Fruit fly (Drosophila melanogaster): Measurements from ENCODE around the gene Schip1.
A peak's percentile ranks its signal among the peaks of the same experiment; 100 is the strongest.

The Schip1 gene

dm6 chr2L:10305538-10306147 lies 25.3 kb downstream of the Schip1 start:
- TF ChIP-seq jim (GFP tag; optimal IDR thresholded peaks at IDR 0.05) (no peak), Rel (GFP tag; optimal IDR thresholded peaks at IDR 0.05) (no peak), Rel (tag; optimal IDR thresholded peaks at IDR 0.05) (peak; percentile 92)

dm6 chr2L:10303786-10304185 lies 27.1 kb downstream of the Schip1 start, which contains the start of gene nmd:
TSS of gene nmd (minus strand) at chr2L:10303947.
- TF ChIP-seq woc (GFP tag; optimal IDR thresholded peaks at IDR 0.05): peak; percentile 69
- no peak for TF ChIP-seq Rel (GFP tag; optimal IDR thresholded peaks at IDR 0.05)
- peak; percentile 70 for TF ChIP-seq Rel (tag; optimal IDR thresholded peaks at IDR 0.05)
- TF ChIP-seq CG32264 (GFP tag; optimal IDR thresholded peaks at IDR 0.05): no peak
- TF ChIP-seq rgr (GFP tag; optimal IDR thresholded peaks at IDR 0.05): no peak
- no peak for TF ChIP-seq Vsx2 (GFP tag; optimal IDR thresholded peaks at IDR 0.05; ENCODE audit: partially characterized antibody)
- TF ChIP-seq br (GFP tag; optimal IDR thresholded peaks at IDR 0.05): no peak
- peak; percentile 21 for TF ChIP-seq HLH106 (tag; optimal IDR thresholded peaks at IDR 0.05)
- no peak for TF ChIP-seq dl (GFP tag; optimal IDR thresholded peaks at IDR 0.05; ENCODE audit: insufficient read depth in 1 of 2, partially characterized antibody in 2 of 2)
- TF ChIP-seq Sp1 (GFP tag; optimal IDR thresholded peaks at IDR 0.05): no peak

DNA sequence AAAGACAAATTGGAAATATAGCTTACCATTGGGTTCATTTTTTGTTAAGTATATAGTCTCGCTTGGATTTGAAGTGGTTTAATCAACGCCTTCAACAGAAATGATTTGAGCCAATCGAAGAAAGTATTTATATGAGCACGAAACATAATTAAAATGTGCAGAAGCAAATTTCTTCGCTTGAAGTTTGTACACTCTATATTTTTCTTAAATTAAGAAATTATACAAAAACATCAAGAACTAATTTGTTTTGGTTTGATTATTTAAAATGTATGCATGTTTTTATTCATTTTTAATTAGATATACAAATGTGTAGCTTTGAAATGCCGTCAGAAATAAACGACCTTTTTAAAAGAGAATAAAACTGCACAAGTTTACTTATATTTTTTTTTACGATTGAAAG lies 29.0 kb downstream of the Schip1 start, which contains the start of gene CG13138:
Gene CG13138 (minus strand): TSS at position 101 of the 400 bp plus-strand sequence.
- TF ChIP-seq dmrt93B (GFP tag; optimal IDR thresholded peaks at IDR 0.05) (no peak), Vsx2 (GFP tag; optimal IDR thresholded peaks at IDR 0.05; ENCODE audit: partially characterized antibody) (no peak), Dif (GFP tag; optimal IDR thresholded peaks at IDR 0.05; ENCODE audit: partially characterized antibody) (no peak), dl (GFP tag; optimal IDR thresholded peaks at IDR 0.05; ENCODE audit: insufficient read depth in 1 of 2, partially characterized antibody in 2 of 2) (no peak), brk (GFP tag; optimal IDR thresholded peaks at IDR 0.05) (no peak), N (GFP tag; optimal IDR thresholded peaks at IDR 0.05) (no peak)

DNA sequence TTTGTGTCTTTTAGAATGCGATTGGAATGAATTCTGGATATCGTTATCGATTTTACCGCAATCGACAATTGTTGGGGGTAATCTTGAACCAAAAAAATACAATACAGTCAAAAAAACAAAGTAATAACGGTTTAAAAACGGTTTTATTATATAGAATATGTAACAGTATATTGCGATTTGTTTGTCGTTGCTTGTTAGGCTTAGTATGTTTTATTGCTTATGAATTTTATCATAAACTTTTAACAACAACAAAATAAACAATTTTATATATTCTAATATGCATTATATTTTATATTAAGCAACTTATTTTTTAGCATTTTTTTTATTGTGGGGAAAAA lies 31.1 kb downstream of the Schip1 start, which contains the start of gene CYLD:
Gene CYLD (minus strand): TSS at position 38 of the 338 bp plus-strand sequence.
- no peak for TF ChIP-seq fru (GFP tag; optimal IDR thresholded peaks at IDR 0.05)
- TF ChIP-seq dsf (GFP tag; optimal IDR thresholded peaks at IDR 0.05; ENCODE audit: borderline replicate concordance): no peak
- no peak for TF ChIP-seq CrebA (GFP tag; optimal IDR thresholded peaks at IDR 0.05; ENCODE audit: borderline replicate concordance)
- no peak for TF ChIP-seq Mio (GFP tag; optimal IDR thresholded peaks at IDR 0.05)
- peak; percentile 34 for TF ChIP-seq CG9705 (GFP tag; optimal IDR thresholded peaks at IDR 0.05)
- no peak for TF ChIP-seq dl (GFP tag; optimal IDR thresholded peaks at IDR 0.05; ENCODE audit: insufficient read depth in 1 of 2, partially characterized antibody in 2 of 2)
- peak; percentile 56 for TF ChIP-seq Jra (GFP tag; optimal IDR thresholded peaks at IDR 0.05)
- no peak for TF ChIP-seq Sp1 (GFP tag; optimal IDR thresholded peaks at IDR 0.05)
- TF ChIP-seq Hnf4 (GFP tag; optimal IDR thresholded peaks at IDR 0.05): peak; percentile 70
- TF ChIP-seq br (GFP tag; optimal IDR thresholded peaks at IDR 0.05): no peak
- TF ChIP-seq N (GFP tag; optimal IDR thresholded peaks at IDR 0.05): no peak
- TF ChIP-seq dmrt93B (GFP tag; optimal IDR thresholded peaks at IDR 0.05): no peak
- TF ChIP-seq Hr78 (GFP tag; optimal IDR thresholded peaks at IDR 0.05): no peak
- no peak for TF ChIP-seq h (GFP tag; optimal IDR thresholded peaks at IDR 0.05)
- TF ChIP-seq pan (optimal IDR thresholded peaks at IDR 0.05): no peak
- peak; percentile 64 for TF ChIP-seq rgr (GFP tag; optimal IDR thresholded peaks at IDR 0.05)
- peak; percentile 60 for TF ChIP-seq HLH106 (tag; optimal IDR thresholded peaks at IDR 0.05)
- TF ChIP-seq usp (GFP tag; optimal IDR thresholded peaks at IDR 0.05): no peak
- no peak for TF ChIP-seq Hr83 (GFP tag; optimal IDR thresholded peaks at IDR 0.05; ENCODE audit: poor library complexity, severe bottlenecking)
- TF ChIP-seq OdsH (GFP tag; optimal IDR thresholded peaks at IDR 0.05): peak; percentile 50
- TF ChIP-seq Abd-B (GFP tag; optimal IDR thresholded peaks at IDR 0.05): no peak
- no peak for TF ChIP-seq CG32264 (GFP tag; optimal IDR thresholded peaks at IDR 0.05)
- TF ChIP-seq Dif (GFP tag; optimal IDR thresholded peaks at IDR 0.05; ENCODE audit: partially characterized antibody): no peak
- TF ChIP-seq tai (GFP tag; optimal IDR thresholded peaks at IDR 0.05): no peak
- no peak for TF ChIP-seq Vsx2 (GFP tag; optimal IDR thresholded peaks at IDR 0.05; ENCODE audit: partially characterized antibody)
- TF ChIP-seq lola (GFP tag; optimal IDR thresholded peaks at IDR 0.05): no peak
- TF ChIP-seq psq (GFP tag; optimal IDR thresholded peaks at IDR 0.05): peak; percentile 25
- peak; percentile 7 for TF ChIP-seq sage (GFP tag; optimal IDR thresholded peaks at IDR 0.05)
- no peak for TF ChIP-seq jim (GFP tag; optimal IDR thresholded peaks at IDR 0.05)
- peak; percentile 68 for TF ChIP-seq brk (GFP tag; optimal IDR thresholded peaks at IDR 0.05)
- no peak for TF ChIP-seq GATAd (GFP tag; optimal IDR thresholded peaks at IDR 0.05)
- TF ChIP-seq woc (GFP tag; optimal IDR thresholded peaks at IDR 0.05): peak; percentile 4
- TF ChIP-seq ey (GFP tag; optimal IDR thresholded peaks at IDR 0.05): peak; percentile 14
- no peak for TF ChIP-seq sv (GFP tag; optimal IDR thresholded peaks at IDR 0.05)
- no peak for TF ChIP-seq Dfd (GFP tag; optimal IDR thresholded peaks at IDR 0.05)
- TF ChIP-seq Myc (optimal IDR thresholded peaks at IDR 0.05): no peak
- TF ChIP-seq Rel (GFP tag; optimal IDR thresholded peaks at IDR 0.05): no peak
- TF ChIP-seq Rel (tag; optimal IDR thresholded peaks at IDR 0.05): no peak
- peak in 1 of 2 experiments; percentile 62 for TF ChIP-seq foxo (GFP tag; optimal IDR thresholded peaks at IDR 0.05)
